Fruit fly (Drosophila melanogaster): ENCODE data around the gene Pdf.

Gene Pdf

dm6 chr3R:26436540-26436939 is 19.4 kb downstream of the Pdf start (continued):
- TF ChIP-seq CG8765 (GFP tag; IDR thresholded peaks at IDR 0.05) = no peak
- no peak for TF ChIP-seq CG10565 (GFP tag; optimal IDR thresholded peaks at IDR 0.05)
- peak; percentile 13 for TF ChIP-seq NfI (GFP tag; optimal IDR thresholded peaks at IDR 0.05)
- peak; percentile 38 for TF ChIP-seq ATbp (GFP tag; optimal IDR thresholded peaks at IDR 0.05)
- no peak for TF ChIP-seq CG15011 (GFP tag; optimal IDR thresholded peaks at IDR 0.05)
- TF ChIP-seq CG11398 (GFP tag; optimal IDR thresholded peaks at IDR 0.05) = no peak
- TF ChIP-seq CG7786 (GFP tag; optimal IDR thresholded peaks at IDR 0.05) = peak; percentile 14
- no peak for TF ChIP-seq CG31224 (GFP tag; IDR thresholded peaks at IDR 0.05)
- no peak for TF ChIP-seq ERR (GFP tag; optimal IDR thresholded peaks at IDR 0.05)
- TF ChIP-seq sens-2 (GFP tag; IDR thresholded peaks at IDR 0.05) = peak; percentile 68; the same call in 1 of the 2 replicates
- TF ChIP-seq Adf1 (GFP tag; IDR thresholded peaks at IDR 0.05) = no peak
- no peak for TF ChIP-seq fd3F (GFP tag; optimal IDR thresholded peaks at IDR 0.05)
- no peak for TF ChIP-seq pzg (GFP tag; optimal IDR thresholded peaks at IDR 0.05)
- TF ChIP-seq CG6272 (GFP tag; IDR thresholded peaks at IDR 0.05) = no peak
- TF ChIP-seq Camta (GFP tag; optimal IDR thresholded peaks at IDR 0.05) = no peak
- no peak for TF ChIP-seq kah (GFP tag; optimal IDR thresholded peaks at IDR 0.05)
- TF ChIP-seq BEAF-32 (GFP tag; optimal IDR thresholded peaks at IDR 0.05) = no peak
- no peak for TF ChIP-seq btn (GFP tag; optimal IDR thresholded peaks at IDR 0.05)
- no peak for TF ChIP-seq gsb (GFP tag; IDR thresholded peaks at IDR 0.05)
- no peak for TF ChIP-seq CG18764 (GFP tag; optimal IDR thresholded peaks at IDR 0.05)
- no peak for TF ChIP-seq hkb (optimal IDR thresholded peaks at IDR 0.05)
- peak; percentile 62 for TF ChIP-seq hkb (GFP tag; IDR thresholded peaks at IDR 0.05)
- TF ChIP-seq tgo (GFP tag; IDR thresholded peaks at IDR 0.05) = peak; percentile 54
- TF ChIP-seq CG2202 (tag; optimal IDR thresholded peaks at IDR 0.05) = no peak
- TF ChIP-seq Nf-YC (tag; optimal IDR thresholded peaks at IDR 0.05) = no peak
- TF ChIP-seq CG13775 (GFP tag; optimal IDR thresholded peaks at IDR 0.05) = peak; percentile 13
- TF ChIP-seq Ravus (GFP tag; IDR thresholded peaks at IDR 0.05) = no peak; the same call in 1 of the 2 replicates
- no peak for TF ChIP-seq CG3163 (GFP tag; optimal IDR thresholded peaks at IDR 0.05)
- TF ChIP-seq Myb (GFP tag; optimal IDR thresholded peaks at IDR 0.05) = peak; percentile 5
- no peak for TF ChIP-seq ems (GFP tag; optimal IDR thresholded peaks at IDR 0.05)
- TF ChIP-seq CG13123 (GFP tag; optimal IDR thresholded peaks at IDR 0.05) = no peak
- peak; percentile 41 for TF ChIP-seq slp2 (GFP tag; optimal IDR thresholded peaks at IDR 0.05)
- TF ChIP-seq fd64A (GFP tag; optimal IDR thresholded peaks at IDR 0.05) = no peak
- TF ChIP-seq Nf-YA (GFP tag; IDR thresholded peaks at IDR 0.05) = no peak
- TF ChIP-seq Rfx (GFP tag; IDR thresholded peaks at IDR 0.05) = no peak; the same call in 1 of the 2 replicates
- no peak for TF ChIP-seq aop (GFP tag; IDR thresholded peaks at IDR 0.05)
- no peak for TF ChIP-seq CG10979 (tag; optimal IDR thresholded peaks at IDR 0.05)
- TF ChIP-seq dati (GFP tag; IDR thresholded peaks at IDR 0.05) = no peak
- no peak for TF ChIP-seq onecut (GFP tag; IDR thresholded peaks at IDR 0.05)
- TF ChIP-seq disco-r (GFP tag; optimal IDR thresholded peaks at IDR 0.05) = no peak
- peak; percentile 10 for TF ChIP-seq CG1529 (GFP tag; optimal IDR thresholded peaks at IDR 0.05)
- TF ChIP-seq mirr (GFP tag; optimal IDR thresholded peaks at IDR 0.05) = no peak
- no peak for TF ChIP-seq Optix (GFP tag; IDR thresholded peaks at IDR 0.05)
- no peak for TF ChIP-seq bbx (GFP tag; IDR thresholded peaks at IDR 0.05; ENCODE audit: partially characterized antibody)
- TF ChIP-seq fru (optimal IDR thresholded peaks at IDR 0.05) = no peak
- no peak for TF ChIP-seq CG13894 (tag; optimal IDR thresholded peaks at IDR 0.05)
- no peak for TF ChIP-seq Abd-B (GFP tag; optimal IDR thresholded peaks at IDR 0.05)
- peak; percentile 56 for TF ChIP-seq ssp (GFP tag; IDR thresholded peaks at IDR 0.05)
- TF ChIP-seq Xbp1 (GFP tag; optimal IDR thresholded peaks at IDR 0.05) = peak; percentile 59
- TF ChIP-seq CG11085 (GFP tag; IDR thresholded peaks at IDR 0.05) = no peak
- TF ChIP-seq grn (GFP tag; optimal IDR thresholded peaks at IDR 0.05) = no peak
- no peak for TF ChIP-seq Lpt (GFP tag; optimal IDR thresholded peaks at IDR 0.05)
- no peak for TF ChIP-seq C15 (GFP tag; IDR thresholded peaks at IDR 0.05)
- TF ChIP-seq TFAM (GFP tag; optimal IDR thresholded peaks at IDR 0.05) = no peak

All from whole organism, embryonic.